In genomic region chrV:14504774-14505173, ce11 we compare ENCODE assay signal across 1 worm cellular context.
TF ChIP-seq lines count a peak whose summit lies in the region.

No protein-coding gene starts in this region.

TF ChIP-seq in whole organism, L1 larva, 84 proteins besides CTCF, POLR2A, EP300 and RAD21 (continued from another document):
- TF ChIP-seq lin-14 (GFP tag; optimal IDR thresholded peaks at IDR 0.05; lab: Kevin White, UChicago) (peak; percentile 62), egl-13 (tag; optimal IDR thresholded peaks at IDR 0.05; lab: Kevin White, UChicago) (no peak), nhr-76 (tag; optimal IDR thresholded peaks at IDR 0.05; lab: Kevin White, UChicago) (no peak), nhr-71 (tag; optimal IDR thresholded peaks at IDR 0.05; lab: Kevin White, UChicago) (peak; percentile 1), nhr-11 (tag; optimal IDR thresholded peaks at IDR 0.05; lab: Kevin White, UChicago) (no peak), dsc-1 (tag; optimal IDR thresholded peaks at IDR 0.05; lab: Kevin White, UChicago) (no peak), unc-62 (GFP tag; optimal IDR thresholded peaks at IDR 0.05; lab: Kevin White, UChicago) (no peak), skn-1 (tag; optimal IDR thresholded peaks at IDR 0.05; lab: Kevin White, UChicago) (no peak), C16A3.4 (tag; optimal IDR thresholded peaks at IDR 0.05; lab: Kevin White, UChicago) (no peak), irx-1 (tag; optimal IDR thresholded peaks at IDR 0.05; lab: Kevin White, UChicago) (no peak), nhr-84 (tag; optimal IDR thresholded peaks at IDR 0.05; lab: Kevin White, UChicago) (no peak), mef-2 (tag; optimal IDR thresholded peaks at IDR 0.05; lab: Kevin White, UChicago) (no peak), lin-13 (GFP tag; optimal IDR thresholded peaks at IDR 0.05; lab: Kevin White, UChicago) (no peak), swsn-7 (tag; optimal IDR thresholded peaks at IDR 0.05; lab: Kevin White, UChicago) (no peak), lin-15B (tag; optimal IDR thresholded peaks at IDR 0.05; lab: Kevin White, UChicago) (no peak), efl-1 (optimal IDR thresholded peaks at IDR 0.05; lab: Kevin White, UChicago) (no peak), efl-1 (GFP tag; optimal IDR thresholded peaks at IDR 0.05 in 1 of 2; lab: Kevin White, UChicago) (peak in 1 of 2 experiments; percentile 74), vab-15 (tag; optimal IDR thresholded peaks at IDR 0.05; lab: Kevin White, UChicago) (no peak), elt-2 (tag; optimal IDR thresholded peaks at IDR 0.05; lab: Kevin White, UChicago) (peak; percentile 17), fos-1 (tag; optimal IDR thresholded peaks at IDR 0.05; lab: Kevin White, UChicago) (no peak), nhr-77 (tag; optimal IDR thresholded peaks at IDR 0.05; lab: Kevin White, UChicago) (no peak), pag-3 (tag; optimal IDR thresholded peaks at IDR 0.05; lab: Kevin White, UChicago; ENCODE audit: borderline replicate concordance, insufficient read depth) (no peak), hpl-2 (GFP tag; optimal IDR thresholded peaks at IDR 0.05; lab: Kevin White, UChicago) (no peak), lir-3 (tag; optimal IDR thresholded peaks at IDR 0.05; lab: Kevin White, UChicago; ENCODE audit: poor library complexity) (no peak), grh-1 (GFP tag; IDR thresholded peaks at IDR 0.05; lab: Robert Waterston, UW) (no peak), pax-3 (tag; optimal IDR thresholded peaks at IDR 0.05; lab: Kevin White, UChicago) (peak; percentile 6)
